Worm (Caenorhabditis elegans) whole organism, early embryonic: Measurements from ENCODE around the gene bas-1.

Experiments
- B0310.2 ChIP-seq: sonication (generic microtip); optimal IDR thresholded peaks from 2 replicates; lab custom pipeline; 2016; ENCODE audit warnings: mild to moderate bottlenecking, missing genetic modification characterization, missing compliant biosample characterization
- F13C5.2 ChIP-seq: sonication (generic microtip); optimal IDR thresholded peaks from 2 replicates; lab custom pipeline; 2017; ENCODE audit warnings: mild to moderate bottlenecking, missing genetic modification characterization, inconsistent platforms, missing compliant biosample characterization
- aly-1 ChIP-seq: sonication (generic microtip); optimal IDR thresholded peaks from 2 replicates; lab custom pipeline; 2016; ENCODE audit warnings: missing genetic modification characterization, missing compliant biosample characterization
- ama-1 ChIP-seq: fragments of 150-350 bp; optimal IDR thresholded peaks from 2 replicates; lab custom pipeline; 2014
- ceh-13 ChIP-seq: fragments of 200-800 bp; sonication (Bioruptor generic); optimal IDR thresholded peaks from 2 replicates; lab custom pipeline; 2018; ENCODE audit warnings: mild to moderate bottlenecking, missing genetic modification characterization, missing compliant biosample characterization
- ceh-36 ChIP-seq: sonication (generic microtip); optimal IDR thresholded peaks from 2 replicates; lab custom pipeline; 2016; ENCODE audit warnings: missing genetic modification characterization, inconsistent platforms, missing compliant biosample characterization
- ets-7 ChIP-seq: sonication (generic microtip); optimal IDR thresholded peaks from 2 replicates; lab custom pipeline; 2016; ENCODE audit warnings: missing genotype, missing genetic modification characterization, missing compliant biosample characterization
- flt-1 ChIP-seq: fragments of 200-800 bp; sonication (Bioruptor generic); IDR thresholded peaks from 2 replicates; pipeline ENCODE4 v1.3.6; 2022; ENCODE audit warnings: missing genetic modification characterization, missing compliant biosample characterization
- hmbx-1 ChIP-seq: sonication (generic microtip); optimal IDR thresholded peaks from 2 replicates; lab custom pipeline; 2016; ENCODE audit warnings: mild to moderate bottlenecking, missing genetic modification characterization, missing compliant biosample characterization
- hmg-4 ChIP-seq: fragments of 200-800 bp; sonication (Bioruptor generic); optimal IDR thresholded peaks from 2 replicates; lab custom pipeline; 2018; ENCODE audit warnings: mild to moderate bottlenecking, missing genetic modification characterization, missing compliant biosample characterization
- hnd-1 ChIP-seq: sonication (generic microtip); optimal IDR thresholded peaks from 2 replicates; lab custom pipeline; 2016; ENCODE audit warnings: missing genetic modification characterization, missing compliant biosample characterization
- pes-1 ChIP-seq: fragments of 200-800 bp; sonication (Bioruptor generic); IDR thresholded peaks from 2 replicates; pipeline ENCODE4 v1.3.6; 2022; ENCODE audit warnings: missing genetic modification reagents, missing genetic modification characterization, missing compliant biosample characterization
- scrt-1 ChIP-seq: fragments of 200-800 bp; sonication (Bioruptor generic); IDR thresholded peaks from 2 replicates; pipeline ENCODE4 v1.3.6; 2022; ENCODE audit warnings: missing genetic modification characterization, missing compliant biosample characterization
- sea-1 ChIP-seq: fragments of 200-800 bp; sonication (Bioruptor generic); conservative IDR thresholded peaks from 2 replicates; pipeline ENCODE4 v1.3.6; 2022; ENCODE audit warnings: missing genetic modification characterization, missing compliant biosample characterization
- tbx-11 ChIP-seq: fragments of 200-800 bp; sonication (Bioruptor generic); IDR thresholded peaks from 2 replicates; pipeline ENCODE4 v1.3.6; 2022; ENCODE audit warnings: missing genetic modification characterization, missing compliant biosample characterization
- tbx-37 ChIP-seq: fragments of 200-800 bp; sonication (Bioruptor generic); conservative IDR thresholded peaks from 2 replicates; pipeline ENCODE4 v1.3.6; 2022; ENCODE audit warnings: missing genetic modification reagents, missing genetic modification characterization, missing compliant biosample characterization
- tra-4 ChIP-seq: sonication (generic microtip); optimal IDR thresholded peaks from 2 replicates; lab custom pipeline; 2017; ENCODE audit warnings: missing genetic modification characterization, missing compliant biosample characterization

bas-1 gene

DNA sequence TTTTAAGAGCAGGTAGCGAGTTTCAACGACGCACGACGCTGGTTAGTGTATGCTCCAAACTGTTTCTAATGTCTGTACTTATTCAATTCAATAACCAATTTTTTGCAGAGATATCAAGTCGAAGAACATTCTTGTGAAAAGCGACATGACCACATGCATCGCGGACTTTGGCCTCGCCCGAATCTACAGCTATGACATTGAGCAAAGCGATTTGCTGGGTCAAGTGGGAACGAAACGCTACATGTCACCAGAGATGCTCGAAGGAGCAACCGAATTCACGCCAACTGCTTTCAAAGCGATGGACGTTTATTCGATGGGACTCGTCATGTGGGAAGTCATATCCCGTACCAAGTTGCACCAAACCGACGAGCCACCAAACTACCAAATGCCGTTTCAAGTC, 18.3 kb downstream of the bas-1 start:
- no peak for TF ChIP-seq sea-1
- no peak for TF ChIP-seq tra-4 (tag; lab: Kevin White, UChicago)
- TF ChIP-seq tbx-37, result no peak
- no peak for TF ChIP-seq tbx-11
- TF ChIP-seq B0310.2 (tag; lab: Kevin White, UChicago), result no peak
- no peak for TF ChIP-seq F13C5.2 (tag; lab: Kevin White, UChicago)
- TF ChIP-seq ceh-13 (GFP tag; lab: Kevin White, UChicago), result no peak
- TF ChIP-seq aly-1, result no peak
- no peak for TF ChIP-seq flt-1 (GFP tag; lab: Robert Waterston, UW)
- no peak for TF ChIP-seq scrt-1 (GFP tag; lab: Robert Waterston, UW)
- no peak for TF ChIP-seq hmg-4 (GFP tag; lab: Kevin White, UChicago)
- TF ChIP-seq ets-7 (tag; lab: Kevin White, UChicago), result no peak
- no peak for TF ChIP-seq ama-1 (lab: Kevin White, UChicago)

- no peak for TF ChIP-seq tra-4 (tag; lab: Kevin White, UChicago)
- no peak for TF ChIP-seq tbx-11
- no peak for TF ChIP-seq tbx-37
- TF ChIP-seq ceh-13 (GFP tag; lab: Kevin White, UChicago), result no peak
Measured at ce11 chrIII:5632426-5632976, 20.4 kb downstream of the bas-1 start.

- TF ChIP-seq hnd-1 (tag; lab: Kevin White, UChicago) (no peak), scrt-1 (GFP tag; lab: Robert Waterston, UW) (no peak), B0310.2 (tag; lab: Kevin White, UChicago) (no peak), ets-7 (tag; lab: Kevin White, UChicago) (no peak), tbx-11 (no peak), ceh-13 (GFP tag; lab: Kevin White, UChicago) (no peak), ceh-36 (tag; lab: Kevin White, UChicago) (no peak), ama-1 (lab: Kevin White, UChicago) (no peak), hmbx-1 (tag; lab: Kevin White, UChicago) (no peak), tra-4 (tag; lab: Kevin White, UChicago) (no peak), F13C5.2 (tag; lab: Kevin White, UChicago) (no peak), pes-1 (GFP tag; lab: Robert Waterston, UW) (no peak), sea-1 (no peak), tbx-37 (no peak)
Measured at ce11 chrIII:5634509-5634908, 22.4 kb downstream of the bas-1 start.

DNA sequence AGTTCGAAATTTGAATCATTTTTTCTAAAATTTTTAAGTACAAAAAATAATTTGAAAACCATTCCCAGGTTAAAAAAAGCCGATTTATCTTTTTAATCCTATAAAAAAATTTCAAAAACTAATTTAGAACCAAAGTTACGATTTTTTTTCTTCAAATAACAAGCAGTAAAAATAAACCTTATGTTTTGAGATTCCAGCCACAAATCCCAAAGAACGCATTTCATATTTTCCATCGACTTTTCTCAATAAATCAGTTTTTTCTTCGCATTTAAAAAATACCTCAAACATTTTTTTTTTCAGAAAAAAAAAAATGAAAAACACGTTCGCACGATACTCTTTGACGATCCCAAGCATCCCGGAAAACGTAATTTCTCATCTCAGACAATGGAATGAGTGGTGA, 23.1 kb downstream of the bas-1 start, which contains the start of gene ckk-1:
TSS of gene ckk-1 (plus strand) at position 301 of the 400 bp plus-strand sequence.
- TF ChIP-seq ets-7 (tag; lab: Kevin White, UChicago) (no peak), ama-1 (lab: Kevin White, UChicago) (no peak), flt-1 (GFP tag; lab: Robert Waterston, UW) (no peak), scrt-1 (GFP tag; lab: Robert Waterston, UW) (no peak), tbx-11 (no peak), ceh-36 (tag; lab: Kevin White, UChicago) (no peak), aly-1 (no peak), hnd-1 (tag; lab: Kevin White, UChicago) (no peak), B0310.2 (tag; lab: Kevin White, UChicago) (no peak), F13C5.2 (tag; lab: Kevin White, UChicago) (no peak), hmbx-1 (tag; lab: Kevin White, UChicago) (no peak), sea-1 (no peak)

- 0 out of 2 replicates have a peak, but pooled peaks have one; percentile 65 for TF ChIP-seq sea-1
- peak; percentile 5 for TF ChIP-seq hmg-4 (GFP tag; lab: Kevin White, UChicago)
- TF ChIP-seq tbx-11, result 0 out of 2 replicates have a peak, but pooled peaks have one; percentile 41
Measured at ce11 chrIII:5637297-5637876, 25.3 kb downstream of the bas-1 start.

- TF ChIP-seq aly-1, result no peak
- no peak for TF ChIP-seq tbx-37
- no peak for TF ChIP-seq hmbx-1 (tag; lab: Kevin White, UChicago)
- TF ChIP-seq ets-7 (tag; lab: Kevin White, UChicago), result no peak
- TF ChIP-seq ceh-36 (tag; lab: Kevin White, UChicago), result no peak
Measured at ce11 chrIII:5639893-5640292, 27.8 kb downstream of the bas-1 start.

- TF ChIP-seq ceh-36 (tag; lab: Kevin White, UChicago), result no peak
Measured at ce11 chrIII:5642692-5643091, 30.6 kb downstream of the bas-1 start.

DNA sequence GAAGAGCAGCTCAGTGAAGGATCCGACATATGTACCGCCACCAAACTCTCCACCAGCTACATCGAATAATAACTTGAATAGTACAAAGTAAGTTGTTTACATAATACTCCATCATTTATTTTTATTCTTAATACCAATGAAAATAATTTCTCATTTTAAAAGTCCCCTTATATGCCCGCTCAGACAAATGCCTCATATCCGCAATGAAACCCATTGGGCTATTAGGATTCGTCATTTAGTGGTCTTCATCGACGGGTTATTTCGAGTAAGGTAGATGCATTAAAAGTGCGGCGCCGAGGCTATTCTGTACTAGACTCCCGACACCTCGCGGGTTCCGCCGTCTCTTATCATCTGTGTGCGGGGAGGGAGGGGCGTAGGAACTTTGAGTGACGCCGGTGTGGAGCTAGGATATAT, 41.6 kb downstream of the bas-1 start:
- TF ChIP-seq tbx-11 (no peak), pes-1 (GFP tag; lab: Robert Waterston, UW) (0 out of 2 replicates have a peak, but pooled peaks have one; percentile 29), sea-1 (no peak), scrt-1 (GFP tag; lab: Robert Waterston, UW) (no peak)

- TF ChIP-seq tbx-37, result no peak
- no peak for TF ChIP-seq ceh-36 (tag; lab: Kevin White, UChicago)
- TF ChIP-seq flt-1 (GFP tag; lab: Robert Waterston, UW), result no peak
- no peak for TF ChIP-seq hmg-4 (GFP tag; lab: Kevin White, UChicago)
- no peak for TF ChIP-seq tra-4 (tag; lab: Kevin White, UChicago)
- TF ChIP-seq ama-1 (lab: Kevin White, UChicago), result no peak
- no peak for TF ChIP-seq aly-1
- no peak for TF ChIP-seq sea-1
Measured at ce11 chrIII:5656941-5657340, 44.9 kb downstream of the bas-1 start, which contains the start of gene sdz-21. Gene sdz-21, minus strand, starts transcription at chrIII:5657041.
